Worm (Caenorhabditis elegans) whole organism, early embryonic: ENCODE results near the gene Y116F11B.17.

Experiments used
- B0310.2 ChIP-seq: sonication (generic microtip); optimal IDR thresholded peaks from 2 replicates; lab custom pipeline; 2016; ENCODE audit warnings: mild to moderate bottlenecking, missing genetic modification characterization, missing compliant biosample characterization
- F13C5.2 ChIP-seq: sonication (generic microtip); optimal IDR thresholded peaks from 2 replicates; lab custom pipeline; 2017; ENCODE audit warnings: mild to moderate bottlenecking, missing genetic modification characterization, inconsistent platforms, missing compliant biosample characterization
- aly-1 ChIP-seq: sonication (generic microtip); optimal IDR thresholded peaks from 2 replicates; lab custom pipeline; 2016; ENCODE audit warnings: missing genetic modification characterization, missing compliant biosample characterization
- ama-1 ChIP-seq: fragments of 150-350 bp; optimal IDR thresholded peaks from 2 replicates; lab custom pipeline; 2014
- ceh-13 ChIP-seq: fragments of 200-800 bp; sonication (Bioruptor generic); optimal IDR thresholded peaks from 2 replicates; lab custom pipeline; 2018; ENCODE audit warnings: mild to moderate bottlenecking, missing genetic modification characterization, missing compliant biosample characterization
- ceh-36 ChIP-seq: sonication (generic microtip); optimal IDR thresholded peaks from 2 replicates; lab custom pipeline; 2016; ENCODE audit warnings: missing genetic modification characterization, inconsistent platforms, missing compliant biosample characterization
- flt-1 ChIP-seq: fragments of 200-800 bp; sonication (Bioruptor generic); IDR thresholded peaks from 2 replicates; pipeline ENCODE4 v1.3.6; 2022; ENCODE audit warnings: missing genetic modification characterization, missing compliant biosample characterization
- hmbx-1 ChIP-seq: sonication (generic microtip); optimal IDR thresholded peaks from 2 replicates; lab custom pipeline; 2016; ENCODE audit warnings: mild to moderate bottlenecking, missing genetic modification characterization, missing compliant biosample characterization
- hmg-4 ChIP-seq: fragments of 200-800 bp; sonication (Bioruptor generic); optimal IDR thresholded peaks from 2 replicates; lab custom pipeline; 2018; ENCODE audit warnings: mild to moderate bottlenecking, missing genetic modification characterization, missing compliant biosample characterization
- hnd-1 ChIP-seq: sonication (generic microtip); optimal IDR thresholded peaks from 2 replicates; lab custom pipeline; 2016; ENCODE audit warnings: missing genetic modification characterization, missing compliant biosample characterization
- scrt-1 ChIP-seq: fragments of 200-800 bp; sonication (Bioruptor generic); IDR thresholded peaks from 2 replicates; pipeline ENCODE4 v1.3.6; 2022; ENCODE audit warnings: missing genetic modification characterization, missing compliant biosample characterization
- sea-1 ChIP-seq: fragments of 200-800 bp; sonication (Bioruptor generic); conservative IDR thresholded peaks from 2 replicates; pipeline ENCODE4 v1.3.6; 2022; ENCODE audit warnings: missing genetic modification characterization, missing compliant biosample characterization
- tbx-11 ChIP-seq: fragments of 200-800 bp; sonication (Bioruptor generic); IDR thresholded peaks from 2 replicates; pipeline ENCODE4 v1.3.6; 2022; ENCODE audit warnings: missing genetic modification characterization, missing compliant biosample characterization
- tbx-37 ChIP-seq: fragments of 200-800 bp; sonication (Bioruptor generic); conservative IDR thresholded peaks from 2 replicates; pipeline ENCODE4 v1.3.6; 2022; ENCODE audit warnings: missing genetic modification reagents, missing genetic modification characterization, missing compliant biosample characterization

DNA sequence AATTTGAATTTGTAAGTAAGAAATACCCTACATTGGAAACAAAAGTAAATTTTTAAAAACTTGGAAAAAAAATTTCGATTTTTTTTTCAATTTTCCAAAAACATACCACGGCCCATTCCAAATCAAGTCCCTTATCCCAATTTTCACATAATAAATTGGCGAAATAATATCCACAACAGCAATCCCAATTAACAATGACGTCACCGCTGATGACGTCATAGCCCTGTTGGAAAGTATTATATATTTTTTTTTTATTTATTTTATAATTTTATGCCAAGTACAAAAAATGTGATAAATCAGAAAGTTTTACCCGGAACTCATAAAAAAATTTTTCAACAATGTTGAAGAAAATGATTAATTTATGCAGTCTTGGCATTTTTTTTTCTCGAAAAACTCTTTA lies 31.6 kb upstream of the Y116F11B.17 start:
- TF ChIP-seq tbx-37 (GFP tag; lab: Robert Waterston, UW) (no peak), scrt-1 (GFP tag; lab: Robert Waterston, UW) (no peak), tbx-11 (GFP tag; lab: Robert Waterston, UW) (no peak), ama-1 (lab: Kevin White, UChicago) (no peak), B0310.2 (tag; lab: Kevin White, UChicago) (no peak), F13C5.2 (tag; lab: Kevin White, UChicago) (no peak), hmbx-1 (no peak), hmg-4 (no peak), ceh-13 (GFP tag; lab: Kevin White, UChicago) (no peak), hnd-1 (no peak), aly-1 (tag; lab: Kevin White, UChicago) (no peak), flt-1 (GFP tag; lab: Robert Waterston, UW) (no peak), ceh-36 (tag; lab: Kevin White, UChicago) (no peak), sea-1 (GFP tag; lab: Robert Waterston, UW) (no peak)
